ENCODE assay signal across 8 worm cellular contexts in the genomic region with DNA sequence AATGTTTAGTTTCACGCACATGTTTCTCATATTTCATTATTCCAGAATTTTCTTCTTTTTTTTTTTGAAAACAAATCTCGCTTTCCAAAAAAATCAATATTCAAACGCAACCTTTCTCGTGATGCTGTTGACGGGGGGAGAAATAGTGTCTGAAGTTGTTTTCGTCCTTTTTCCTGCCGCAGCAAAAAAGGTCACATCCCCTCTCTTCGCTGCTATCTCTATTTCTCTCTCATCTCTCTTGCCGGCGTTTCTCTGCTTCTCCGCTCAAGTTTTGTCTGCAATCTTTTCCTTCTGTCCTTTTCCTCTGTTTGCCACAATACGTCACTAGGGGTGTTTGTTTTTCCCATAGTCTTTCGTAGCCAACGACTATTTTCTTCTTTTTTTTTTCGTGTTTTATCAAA.
A peak's percentile ranks its signal among the peaks of the same experiment; 100 is the strongest.
TF ChIP-seq lines count a peak whose summit lies in the region.

No protein-coding gene starts in this region.

TF ChIP-seq in whole organism, L1 larva, 84 proteins besides CTCF, POLR2A, EP300 and RAD21 (continues in another document):
- peak; percentile 81 for TF ChIP-seq skn-1 (tag; optimal IDR thresholded peaks at IDR 0.05; lab: Kevin White, UChicago)
- peak; percentile 97 for TF ChIP-seq lin-14 (GFP tag; optimal IDR thresholded peaks at IDR 0.05; lab: Kevin White, UChicago)
- TF ChIP-seq elt-2 (tag; optimal IDR thresholded peaks at IDR 0.05; lab: Kevin White, UChicago), result peak; percentile 43
- TF ChIP-seq mep-1 (tag; optimal IDR thresholded peaks at IDR 0.05; lab: Kevin White, UChicago), result peak; percentile 86
- peak; percentile 72 for TF ChIP-seq pag-3 (tag; optimal IDR thresholded peaks at IDR 0.05; lab: Kevin White, UChicago; ENCODE audit: borderline replicate concordance, insufficient read depth)
- TF ChIP-seq hlh-4 (tag; optimal IDR thresholded peaks at IDR 0.05; lab: Kevin White, UChicago), result no peak
- peak in 2 of 3 experiments; percentile 42 to 76 for TF ChIP-seq ceh-82 (tag; optimal IDR thresholded peaks at IDR 0.05; lab: Kevin White, UChicago)
- TF ChIP-seq dsc-1 (tag; optimal IDR thresholded peaks at IDR 0.05; lab: Kevin White, UChicago), result peak; percentile 52
- TF ChIP-seq unc-130 (tag; optimal IDR thresholded peaks at IDR 0.05; lab: Kevin White, UChicago), result peak; percentile 64
- TF ChIP-seq fkh-8 (tag; optimal IDR thresholded peaks at IDR 0.05; lab: Kevin White, UChicago), result peak; percentile 84

TF ChIP-seq in whole organism, L2 larva, 48 proteins besides CTCF, POLR2A, EP300 and RAD21 (continues in another document):
- no peak for TF ChIP-seq nhr-12 (tag; optimal IDR thresholded peaks at IDR 0.05; lab: Kevin White, UChicago)
- TF ChIP-seq crh-2 (tag; optimal IDR thresholded peaks at IDR 0.05; lab: Kevin White, UChicago), result peak; percentile 94
- peak; percentile 49 for TF ChIP-seq zag-1 (tag; optimal IDR thresholded peaks at IDR 0.05; lab: Kevin White, UChicago)
- peak; percentile 50 for TF ChIP-seq ztf-4 (tag; optimal IDR thresholded peaks at IDR 0.05; lab: Kevin White, UChicago)
- peak; percentile 49 for TF ChIP-seq gmeb-1 (tag; optimal IDR thresholded peaks at IDR 0.05; lab: Kevin White, UChicago)
- TF ChIP-seq nhr-21 (tag; optimal IDR thresholded peaks at IDR 0.05; lab: Kevin White, UChicago), result peak; percentile 80
- TF ChIP-seq dmd-4 (tag; optimal IDR thresholded peaks at IDR 0.05; lab: Kevin White, UChicago), result no peak
- TF ChIP-seq blmp-1 (tag; optimal IDR thresholded peaks at IDR 0.05; lab: Kevin White, UChicago; ENCODE audit: insufficient read depth), result peak; percentile 43
- peak; percentile 80 for TF ChIP-seq fos-1 (tag; optimal IDR thresholded peaks at IDR 0.05; lab: Kevin White, UChicago)
- TF ChIP-seq lin-39 (tag; optimal IDR thresholded peaks at IDR 0.05; lab: Kevin White, UChicago), result peak; percentile 22
- peak; percentile 61 for TF ChIP-seq skn-1 (tag; optimal IDR thresholded peaks at IDR 0.05; lab: Kevin White, UChicago)

TF ChIP-seq in whole organism, L3 larva, 47 proteins besides CTCF, POLR2A, EP300 and RAD21 (continues in another document):
- TF ChIP-seq fkh-2 (tag; optimal IDR thresholded peaks at IDR 0.05; lab: Kevin White, UChicago), result no peak
- no peak for TF ChIP-seq ztf-11 (tag; optimal IDR thresholded peaks at IDR 0.05; lab: Kevin White, UChicago)
- TF ChIP-seq unc-62 (GFP tag; optimal IDR thresholded peaks at IDR 0.05; lab: Kevin White, UChicago), result peak; percentile 56
- TF ChIP-seq nhr-237 (tag; optimal IDR thresholded peaks at IDR 0.05; lab: Kevin White, UChicago), result no peak
- peak; percentile 86 for TF ChIP-seq nhr-23 (tag; optimal IDR thresholded peaks at IDR 0.05; lab: Kevin White, UChicago)
- TF ChIP-seq zag-1 (tag; optimal IDR thresholded peaks at IDR 0.05; lab: Kevin White, UChicago), result no peak
- TF ChIP-seq mml-1 (tag; optimal IDR thresholded peaks at IDR 0.05; lab: Kevin White, UChicago), result no peak
- TF ChIP-seq elt-1 (tag; optimal IDR thresholded peaks at IDR 0.05; lab: Kevin White, UChicago), result peak; percentile 27
- no peak for TF ChIP-seq mdl-1 (tag; optimal IDR thresholded peaks at IDR 0.05; lab: Kevin White, UChicago)
- no peak for TF ChIP-seq nhr-67 (tag; optimal IDR thresholded peaks at IDR 0.05; lab: Kevin White, UChicago)
- peak; percentile 47 for TF ChIP-seq tbx-2 (tag; optimal IDR thresholded peaks at IDR 0.05; lab: Kevin White, UChicago)

TF ChIP-seq in whole organism, L4 larva, 104 proteins besides CTCF, POLR2A, EP300 and RAD21 (continues in another document):
- TF ChIP-seq lin-13 (GFP tag; optimal IDR thresholded peaks at IDR 0.05; lab: Kevin White, UChicago), result no peak
- TF ChIP-seq nhr-77 (tag; optimal IDR thresholded peaks at IDR 0.05; lab: Kevin White, UChicago), result peak; percentile 84
- peak; percentile 46 for TF ChIP-seq nhr-25 (tag; optimal IDR thresholded peaks at IDR 0.05; lab: Kevin White, UChicago; ENCODE audit: borderline replicate concordance, insufficient read depth)
- TF ChIP-seq saeg-2 (GFP tag; IDR thresholded peaks at IDR 0.05; lab: Robert Waterston, UW), result no peak
- TF ChIP-seq spr-3 (GFP tag; optimal IDR thresholded peaks at IDR 0.05; lab: Kevin White, UChicago), result no peak
- TF ChIP-seq F49E8.2 (tag; optimal IDR thresholded peaks at IDR 0.05; lab: Kevin White, UChicago; ENCODE audit: borderline replicate concordance), result no peak
- TF ChIP-seq lim-7 (GFP tag; IDR thresholded peaks at IDR 0.05; lab: Robert Waterston, UW), result no peak
- TF ChIP-seq ztf-7 (tag; optimal IDR thresholded peaks at IDR 0.05; lab: Kevin White, UChicago), result peak; percentile 2
- no peak for TF ChIP-seq daf-19 (GFP tag; conservative IDR thresholded peaks at IDR 0.05; lab: Robert Waterston, UW)
- peak; percentile 80 for TF ChIP-seq fkh-10 (GFP tag; optimal IDR thresholded peaks at IDR 0.05; lab: Kevin White, UChicago)
- no peak for TF ChIP-seq Y5F2A.4 (GFP tag; optimal IDR thresholded peaks at IDR 0.05; lab: Kevin White, UChicago)

TF ChIP-seq in whole organism, late embryonic, 69 proteins besides CTCF, POLR2A, EP300 and RAD21 (continues in another document):
- peak; percentile 14 for TF ChIP-seq dve-1 (tag; optimal IDR thresholded peaks at IDR 0.05; lab: Kevin White, UChicago)
- TF ChIP-seq nfya-1 (tag; optimal IDR thresholded peaks at IDR 0.05; lab: Kevin White, UChicago), result peak; percentile 48
- TF ChIP-seq ceh-45 (GFP tag; IDR thresholded peaks at IDR 0.05; lab: Robert Waterston, UW), result no peak
- no peak for TF ChIP-seq sdc-2 (tag; optimal IDR thresholded peaks at IDR 0.05; lab: Kevin White, UChicago)
- TF ChIP-seq unc-3 (GFP tag; conservative IDR thresholded peaks at IDR 0.05; lab: Robert Waterston, UW), result no peak
- TF ChIP-seq unc-3 (tag; optimal IDR thresholded peaks at IDR 0.05; lab: Kevin White, UChicago), result no peak
- TF ChIP-seq tbx-2 (tag; optimal IDR thresholded peaks at IDR 0.05; lab: Kevin White, UChicago), result peak; percentile 42
- TF ChIP-seq hlh-30 (tag; optimal IDR thresholded peaks at IDR 0.05; lab: Kevin White, UChicago; ENCODE audit: insufficient read depth), result peak; percentile 46
- peak; percentile 75 for TF ChIP-seq ceh-18 (tag; optimal IDR thresholded peaks at IDR 0.05; lab: Kevin White, UChicago)
- TF ChIP-seq eyg-1 (tag; optimal IDR thresholded peaks at IDR 0.05; lab: Kevin White, UChicago), result no peak
- peak; percentile 65 for TF ChIP-seq pros-1 (tag; optimal IDR thresholded peaks at IDR 0.05; lab: Kevin White, UChicago)
- no peak for TF ChIP-seq pqm-1 (tag; optimal IDR thresholded peaks at IDR 0.05; lab: Kevin White, UChicago)

TF ChIP-seq in whole organism, midembryonic, 9 proteins besides CTCF, POLR2A, EP300 and RAD21:
- TF ChIP-seq tab-1 (GFP tag; IDR thresholded peaks at IDR 0.05; lab: Robert Waterston, UW), result peak; percentile 28; the same call in 1 of the 2 replicates
- TF ChIP-seq T22C8.4 (GFP tag; IDR thresholded peaks at IDR 0.05; lab: Robert Waterston, UW), result no peak
- TF ChIP-seq klf-2 (GFP tag; conservative IDR thresholded peaks at IDR 0.05; lab: Robert Waterston, UW), result no peak
- no peak for TF ChIP-seq flt-1 (GFP tag; IDR thresholded peaks at IDR 0.05; lab: Robert Waterston, UW)
- TF ChIP-seq cog-1 (tag; optimal IDR thresholded peaks at IDR 0.05; lab: Kevin White, UChicago), result peak; percentile 14
- no peak for TF ChIP-seq ztf-29 (GFP tag; IDR thresholded peaks at IDR 0.05; lab: Robert Waterston, UW)
- TF ChIP-seq med-1 (GFP tag; optimal IDR thresholded peaks at IDR 0.05; lab: Kevin White, UChicago; ENCODE audit: insufficient read depth), result no peak
- no peak for TF ChIP-seq ref-1 (GFP tag; conservative IDR thresholded peaks at IDR 0.05; lab: Robert Waterston, UW)
- TF ChIP-seq ztf-23 (GFP tag; IDR thresholded peaks at IDR 0.05; lab: Robert Waterston, UW), result no peak

TF ChIP-seq in whole organism, mixed stage, embryonic, 35 proteins besides CTCF, POLR2A, EP300 and RAD21:
- TF ChIP-seq nhr-12 (tag; optimal IDR thresholded peaks at IDR 0.05; lab: Kevin White, UChicago), result no peak
- TF ChIP-seq nhr-237 (tag; optimal IDR thresholded peaks at IDR 0.05; lab: Kevin White, UChicago), result peak; percentile 55
- TF ChIP-seq mep-1 (tag; optimal IDR thresholded peaks at IDR 0.05; lab: Kevin White, UChicago), result peak; percentile 18
- peak; percentile 22 for TF ChIP-seq ces-1 (GFP tag; optimal IDR thresholded peaks at IDR 0.05; lab: Kevin White, UChicago)
- no peak for TF ChIP-seq ceh-39 (tag; optimal IDR thresholded peaks at IDR 0.05; lab: Kevin White, UChicago)
- TF ChIP-seq pha-4 (tag; optimal IDR thresholded peaks at IDR 0.05; lab: Kevin White, UChicago), result peak; percentile 37
- TF ChIP-seq ceh-43 (GFP tag; optimal IDR thresholded peaks at IDR 0.05; lab: Kevin White, UChicago), result no peak
- TF ChIP-seq unc-120 (tag; optimal IDR thresholded peaks at IDR 0.05; lab: Kevin White, UChicago; ENCODE audit: poor library complexity, severe bottlenecking), result peak; percentile 69
- no peak for TF ChIP-seq unc-62 (GFP tag; optimal IDR thresholded peaks at IDR 0.05; lab: Kevin White, UChicago)

TF ChIP-seq in whole organism, young adult, 124 proteins besides CTCF, POLR2A, EP300 and RAD21 (continues in another document):
- TF ChIP-seq sdz-38 (tag; optimal IDR thresholded peaks at IDR 0.05; lab: Kevin White, UChicago) (no peak), nhr-80 (tag; optimal IDR thresholded peaks at IDR 0.05; lab: Kevin White, UChicago) (peak; percentile 61), zim-3 (tag; optimal IDR thresholded peaks at IDR 0.05; lab: Kevin White, UChicago) (no peak), egrh-3 (GFP tag; IDR thresholded peaks at IDR 0.05; lab: Robert Waterston, UW) (peak; percentile 42), ekl-4 (GFP tag; IDR thresholded peaks at IDR 0.05; lab: Robert Waterston, UW) (0 out of 2 replicates have a peak, but pooled peaks have one; percentile 38), mel-28 (tag; optimal IDR thresholded peaks at IDR 0.05; lab: Kevin White, UChicago; ENCODE audit: borderline replicate concordance) (no peak), K11D2.4 (GFP tag; IDR thresholded peaks at IDR 0.05; lab: Robert Waterston, UW) (peak; percentile 70), Y67H2A.10 (GFP tag; conservative IDR thresholded peaks at IDR 0.05; lab: Robert Waterston, UW) (no peak), chd-7 (tag; optimal IDR thresholded peaks at IDR 0.05; lab: Kevin White, UChicago) (peak; percentile 46), attf-5 (GFP tag; optimal IDR thresholded peaks at IDR 0.05; lab: Kevin White, UChicago) (peak; percentile 69), B0336.3 (GFP tag; IDR thresholded peaks at IDR 0.05; lab: Robert Waterston, UW) (0 out of 2 replicates have a peak, but pooled peaks have one; percentile 29), hmg-1.2 (GFP tag; IDR thresholded peaks at IDR 0.05; lab: Robert Waterston, UW) (peak; percentile 67; the same call in 1 of the 2 replicates), ztf-25 (GFP tag; IDR thresholded peaks at IDR 0.05; lab: Robert Waterston, UW) (no peak), zfh-2 (GFP tag; conservative IDR thresholded peaks at IDR 0.05; lab: Robert Waterston, UW) (peak; percentile 75), athp-1 (tag; optimal IDR thresholded peaks at IDR 0.05; lab: Kevin White, UChicago) (no peak), T07F8.4 (tag; optimal IDR thresholded peaks at IDR 0.05; lab: Kevin White, UChicago) (no peak), ceh-27 (GFP tag; optimal IDR thresholded peaks at IDR 0.05; lab: Kevin White, UChicago) (peak; percentile 68), ZK185.1 (tag; optimal IDR thresholded peaks at IDR 0.05; lab: Kevin White, UChicago; ENCODE audit: poor library complexity, severe bottlenecking) (peak; percentile 11), dox-1 (GFP tag; IDR thresholded peaks at IDR 0.05; lab: Robert Waterston, UW) (peak; percentile 52; the same call in 1 of the 2 replicates)
